Fruit fly (Drosophila melanogaster): ENCODE measurements around the gene Cyp4ae1.

Gene Cyp4ae1

dm6 chrX:2135868-2136787, 42.7 kb upstream of the Cyp4ae1 start (continued):
- TF ChIP-seq CG14710 (tag; optimal IDR thresholded peaks at IDR 0.05): no peak
- TF ChIP-seq CG5180 (GFP tag; optimal IDR thresholded peaks at IDR 0.05): no peak
- no peak for TF ChIP-seq CG8290 (GFP tag; optimal IDR thresholded peaks at IDR 0.05)
- no peak for TF ChIP-seq CG8290 (tag; optimal IDR thresholded peaks at IDR 0.05)
- no peak for TF ChIP-seq CG1647 (GFP tag; optimal IDR thresholded peaks at IDR 0.05)
- peak; percentile 54; the same call in 1 of the 2 replicates for TF ChIP-seq CG4730 (GFP tag; IDR thresholded peaks at IDR 0.05)
- TF ChIP-seq klu (GFP tag; IDR thresholded peaks at IDR 0.05): 0 out of 2 replicates have a peak, but pooled peaks have one; percentile 40
- TF ChIP-seq lbe (GFP tag; optimal IDR thresholded peaks at IDR 0.05): no peak
- TF ChIP-seq Bdp1 (GFP tag; optimal IDR thresholded peaks at IDR 0.05): no peak
- TF ChIP-seq CG7556 (GFP tag; optimal IDR thresholded peaks at IDR 0.05): no peak
- TF ChIP-seq sens (GFP tag): peak; percentile 73
- TF ChIP-seq Adf1 (GFP tag; IDR thresholded peaks at IDR 0.05): no peak
- no peak for TF ChIP-seq CG4854 (GFP tag; optimal IDR thresholded peaks at IDR 0.05)
- no peak for TF ChIP-seq Ravus (GFP tag; IDR thresholded peaks at IDR 0.05)
- TF ChIP-seq cwo (GFP tag; optimal IDR thresholded peaks at IDR 0.05): peak; percentile 66
- TF ChIP-seq Stat92E (GFP tag; optimal IDR thresholded peaks at IDR 0.05): no peak
- peak; percentile 48 for TF ChIP-seq CG4424 (GFP tag; optimal IDR thresholded peaks at IDR 0.05)
- TF ChIP-seq eve (GFP tag; optimal IDR thresholded peaks at IDR 0.05): peak in 1 of 2 experiments; percentile 67
- TF ChIP-seq Vsx1 (GFP tag; optimal IDR thresholded peaks at IDR 0.05): peak; percentile 85
- TF ChIP-seq Mes4 (GFP tag; optimal IDR thresholded peaks at IDR 0.05): no peak
- no peak for TF ChIP-seq CG11398 (GFP tag; optimal IDR thresholded peaks at IDR 0.05)
- TF ChIP-seq Oaz (GFP tag; IDR thresholded peaks at IDR 0.05): no peak
- no peak for TF ChIP-seq disco-r (GFP tag; optimal IDR thresholded peaks at IDR 0.05)
- TF ChIP-seq CG9876 (GFP tag; optimal IDR thresholded peaks at IDR 0.05): no peak
- no peak; the same call in 1 of the 2 replicates for TF ChIP-seq E2f1 (GFP tag; IDR thresholded peaks at IDR 0.05)
- TF ChIP-seq CG13123 (GFP tag; optimal IDR thresholded peaks at IDR 0.05): no peak
- TF ChIP-seq ap (GFP tag; IDR thresholded peaks at IDR 0.05): no peak
- TF ChIP-seq Dip3 (GFP tag; optimal IDR thresholded peaks at IDR 0.05): peak; percentile 41
- TF ChIP-seq CG10959 (GFP tag; IDR thresholded peaks at IDR 0.05): no peak
- no peak for TF ChIP-seq nerfin-1 (tag; optimal IDR thresholded peaks at IDR 0.05)
- no peak for TF ChIP-seq sqz (GFP tag; optimal IDR thresholded peaks at IDR 0.05)
- no peak for TF ChIP-seq sc (optimal IDR thresholded peaks at IDR 0.05)
- no peak for TF ChIP-seq sc (GFP tag; optimal IDR thresholded peaks at IDR 0.05)
- peak; percentile 19; the same call in 1 of the 2 replicates for TF ChIP-seq Taf1 (GFP tag; IDR thresholded peaks at IDR 0.05)
- TF ChIP-seq CG10565 (GFP tag; optimal IDR thresholded peaks at IDR 0.05): no peak
- no peak for TF ChIP-seq ham (GFP tag; IDR thresholded peaks at IDR 0.05)
- no peak for TF ChIP-seq ato (GFP tag; IDR thresholded peaks at IDR 0.05; ENCODE audit: partially characterized antibody)
- TF ChIP-seq Aef1 (GFP tag; IDR thresholded peaks at IDR 0.05): peak; percentile 50
- no peak for TF ChIP-seq YL-1 (GFP tag; optimal IDR thresholded peaks at IDR 0.05)
- no peak for TF ChIP-seq Mad (GFP tag; optimal IDR thresholded peaks at IDR 0.05)
- no peak for TF ChIP-seq CG17568 (GFP tag; optimal IDR thresholded peaks at IDR 0.05)
- TF ChIP-seq ken (GFP tag; IDR thresholded peaks at IDR 0.05): 0 out of 3 replicates have a peak, but pooled peaks have one; percentile 39
- no peak for TF ChIP-seq tup (GFP tag; optimal IDR thresholded peaks at IDR 0.05)
- TF ChIP-seq CG33213 (GFP tag; optimal IDR thresholded peaks at IDR 0.05): no peak
- TF ChIP-seq Jarid2 (GFP tag; optimal IDR thresholded peaks at IDR 0.05): peak; percentile 60
- TF ChIP-seq D (optimal IDR thresholded peaks at IDR 0.05): no peak
- TF ChIP-seq D (GFP tag; optimal IDR thresholded peaks at IDR 0.05): no peak
